Fruit fly (Drosophila melanogaster): Measurements from ENCODE around the gene Clk.

- no peak for TF ChIP-seq CG33017 (tag; optimal IDR thresholded peaks at IDR 0.05)
- no peak for TF ChIP-seq Crg-1 (GFP tag; optimal IDR thresholded peaks at IDR 0.05)
- TF ChIP-seq CG14711 (tag; optimal IDR thresholded peaks at IDR 0.05): no peak
- no peak for TF ChIP-seq toe (GFP tag; optimal IDR thresholded peaks at IDR 0.05)
- TF ChIP-seq Mnt (GFP tag; optimal IDR thresholded peaks at IDR 0.05): peak; percentile 6
- no peak for TF ChIP-seq bab1 (GFP tag; optimal IDR thresholded peaks at IDR 0.05)
- TF ChIP-seq Hr96 (GFP tag; optimal IDR thresholded peaks at IDR 0.05): no peak
- no peak for TF ChIP-seq CG7045 (GFP tag; optimal IDR thresholded peaks at IDR 0.05)
- no peak for TF ChIP-seq CG1620 (GFP tag; optimal IDR thresholded peaks at IDR 0.05)
Observed at dm6 chr3L:7781353-7782050, 6.1 kb upstream of the Clk start.
